Worm (Caenorhabditis elegans): ENCODE data around the gene W07G1.7.

- no peak for TF ChIP-seq jun-1 (tag; optimal IDR thresholded peaks at IDR 0.05)
- TF ChIP-seq lin-13 (GFP tag; optimal IDR thresholded peaks at IDR 0.05), result no peak
- no peak for TF ChIP-seq mdl-1 (tag; optimal IDR thresholded peaks at IDR 0.05)
- no peak for TF ChIP-seq nhr-28 (tag; optimal IDR thresholded peaks at IDR 0.05)
- TF ChIP-seq nhr-25 (tag; optimal IDR thresholded peaks at IDR 0.05; ENCODE audit: borderline replicate concordance, insufficient read depth), result no peak
- TF ChIP-seq hlh-11 (tag; optimal IDR thresholded peaks at IDR 0.05), result no peak
- no peak for TF ChIP-seq fkh-10 (GFP tag; optimal IDR thresholded peaks at IDR 0.05)
- TF ChIP-seq lin-15B (tag; optimal IDR thresholded peaks at IDR 0.05), result no peak
- TF ChIP-seq lin-38 (GFP tag; IDR thresholded peaks at IDR 0.05), result no peak
- TF ChIP-seq aly-2 (tag; optimal IDR thresholded peaks at IDR 0.05), result no peak
- no peak for TF ChIP-seq hlh-30 (tag; optimal IDR thresholded peaks at IDR 0.05; ENCODE audit: insufficient read depth)
- no peak for TF ChIP-seq lsy-2 (tag; optimal IDR thresholded peaks at IDR 0.05)
Observed at ce11 chrII:13984551-13984950, 18.4 kb upstream of the W07G1.7 start, which contains the start of gene sre-47.

All from whole organism, L4 larva.